Worm (Caenorhabditis elegans) whole organism, late embryonic: ENCODE measurements around the gene srh-236.

Experiments
- C08G9.2 ChIP-seq: sonication (generic microtip); optimal IDR thresholded peaks from 2 replicates; lab custom pipeline; 2016; ENCODE audit warnings: mild to moderate bottlenecking, missing genetic modification characterization, moderate library complexity, missing compliant biosample characterization
- Y22D7AL.16 ChIP-seq: sonication (generic microtip); optimal IDR thresholded peaks from 2 replicates; lab custom pipeline; 2016; ENCODE audit warnings: missing genetic modification characterization, missing compliant biosample characterization
- ama-1 ChIP-seq: fragments of 150-350 bp; optimal IDR thresholded peaks from 2 replicates; lab custom pipeline; 2014
- ceh-14 ChIP-seq: sonication (generic microtip); optimal IDR thresholded peaks from 2 replicates; lab custom pipeline; 2016; ENCODE audit warnings: missing genotype, missing genetic modification characterization, missing compliant biosample characterization
- ceh-2 ChIP-seq: sonication (generic microtip); optimal IDR thresholded peaks from 2 replicates; lab custom pipeline; 2016; ENCODE audit warnings: missing genotype, missing genetic modification characterization, missing compliant biosample characterization
- ceh-31 ChIP-seq: sonication (generic microtip); optimal IDR thresholded peaks from 2 replicates; lab custom pipeline; 2016; ENCODE audit warnings: missing genetic modification characterization, missing compliant biosample characterization
- ceh-45 ChIP-seq: fragments of 200-800 bp; sonication (Bioruptor generic); IDR thresholded peaks from 2 replicates; pipeline ENCODE4 v1.3.6; 2022; ENCODE audit warnings: missing genetic modification reagents, missing genetic modification characterization, missing compliant biosample characterization
- ceh-6 ChIP-seq: fragments of 200-800 bp; sonication (Bioruptor generic); optimal IDR thresholded peaks from 2 replicates; lab custom pipeline; 2018; ENCODE audit warnings: mild to moderate bottlenecking, missing genetic modification characterization, missing compliant biosample characterization
- dve-1 ChIP-seq: sonication (generic microtip); optimal IDR thresholded peaks from 2 replicates; lab custom pipeline; 2017; ENCODE audit warnings: antibody characterized with exemption, mild to moderate bottlenecking, missing genetic modification characterization, missing compliant biosample characterization
- elt-2 ChIP-seq: sonication (generic microtip); optimal IDR thresholded peaks from 2 replicates; lab custom pipeline; 2016; ENCODE audit warnings: missing genetic modification reagents, missing genetic modification characterization, missing compliant biosample characterization
- elt-4 ChIP-seq: sonication (generic microtip); optimal IDR thresholded peaks from 2 replicates; lab custom pipeline; 2016; ENCODE audit warnings: missing genetic modification characterization, missing compliant biosample characterization
- ets-4 ChIP-seq: sonication (generic microtip); optimal IDR thresholded peaks from 2 replicates; lab custom pipeline; 2016; ENCODE audit warnings: missing genetic modification characterization, missing compliant biosample characterization
- fax-1 ChIP-seq: sonication (generic microtip); optimal IDR thresholded peaks from 2 replicates; lab custom pipeline; 2016; ENCODE audit warnings: missing genotype, missing genetic modification characterization, missing compliant biosample characterization
- fkh-10 ChIP-seq: fragments of 150-350 bp; optimal IDR thresholded peaks from 2 replicates; lab custom pipeline; 2014; ENCODE audit warnings: missing biosample characterization, missing genetic modification reagents, missing genetic modification characterization
- gmeb-2 ChIP-seq: sonication (generic microtip); optimal IDR thresholded peaks from 2 replicates; lab custom pipeline; 2016; ENCODE audit warnings: missing genetic modification characterization, inconsistent platforms, missing compliant biosample characterization
- hlh-13 ChIP-seq: fragments of 200-800 bp; sonication (Bioruptor generic); optimal IDR thresholded peaks from 2 replicates; lab custom pipeline; 2018; ENCODE audit warnings: mild to moderate bottlenecking, missing genetic modification characterization, missing compliant biosample characterization
- hlh-30 ChIP-seq: sonication (generic microtip); optimal IDR thresholded peaks from 2 replicates; lab custom pipeline; 2017; ENCODE audit warnings: antibody characterized with exemption, missing genetic modification characterization, missing compliant biosample characterization; ENCODE audit not compliant: insufficient read depth
- hlh-6 ChIP-seq: sonication (generic microtip); optimal IDR thresholded peaks from 2 replicates; lab custom pipeline; 2016; ENCODE audit warnings: missing genotype, missing genetic modification characterization, missing compliant biosample characterization
- nfya-1 ChIP-seq: sonication (generic microtip); optimal IDR thresholded peaks from 2 replicates; lab custom pipeline; 2017; ENCODE audit warnings: missing genetic modification characterization, mild to moderate bottlenecking, missing compliant biosample characterization, antibody characterized with exemption, moderate library complexity
- nhr-11 ChIP-seq: fragments of 150-350 bp; optimal IDR thresholded peaks from 2 replicates; lab custom pipeline; 2014; ENCODE audit warnings: missing biosample characterization, missing genetic modification characterization
- nhr-232 ChIP-seq: sonication (generic microtip); optimal IDR thresholded peaks from 2 replicates; lab custom pipeline; 2016; ENCODE audit warnings: missing genetic modification characterization, missing compliant biosample characterization
- npax-4 ChIP-seq: sonication (generic microtip); optimal IDR thresholded peaks from 2 replicates; lab custom pipeline; 2016; ENCODE audit warnings: missing genetic modification characterization, missing compliant biosample characterization
- pag-3 ChIP-seq: sonication (generic microtip); optimal IDR thresholded peaks from 2 replicates; lab custom pipeline; 2016; ENCODE audit warnings: missing compliant biosample characterization, missing genetic modification characterization, borderline replicate concordance
- pax-1 ChIP-seq: fragments of 150-350 bp; optimal IDR thresholded peaks from 2 replicates; lab custom pipeline; 2014; ENCODE audit warnings: missing biosample characterization, missing genetic modification characterization
- pha-4 ChIP-seq: fragments of 150-350 bp; optimal IDR thresholded peaks from 2 replicates; lab custom pipeline; 2018; ENCODE audit warnings: missing biosample characterization, missing genetic modification reagents, missing genetic modification characterization
- pqm-1 ChIP-seq: sonication (generic microtip); optimal IDR thresholded peaks from 2 replicates; lab custom pipeline; 2016; ENCODE audit warnings: missing genetic modification characterization, missing compliant biosample characterization
- ref-2 ChIP-seq: sonication (generic microtip); optimal IDR thresholded peaks from 2 replicates; lab custom pipeline; 2016; ENCODE audit warnings: missing genetic modification characterization, missing compliant biosample characterization
- rnt-1 ChIP-seq: sonication (generic microtip); optimal IDR thresholded peaks from 2 replicates; lab custom pipeline; 2016; ENCODE audit warnings: missing genetic modification characterization, missing compliant biosample characterization
- sdc-2 ChIP-seq: sonication (generic microtip); optimal IDR thresholded peaks from 2 replicates; lab custom pipeline; 2016; ENCODE audit warnings: missing genotype, missing genetic modification characterization, missing compliant biosample characterization
- sox-2 ChIP-seq: fragments of 200-800 bp; sonication (Bioruptor generic); IDR thresholded peaks from 2 replicates; pipeline ENCODE4 v1.3.6; 2022; ENCODE audit warnings: missing genetic modification reagents, missing genetic modification characterization, missing compliant biosample characterization
- sox-4 ChIP-seq: sonication (generic microtip); optimal IDR thresholded peaks from 2 replicates; lab custom pipeline; 2017; ENCODE audit warnings: mild to moderate bottlenecking, missing genetic modification characterization, inconsistent platforms, missing compliant biosample characterization
- syd-9 ChIP-seq: sonication (generic microtip); optimal IDR thresholded peaks from 2 replicates; lab custom pipeline; 2016; ENCODE audit warnings: mild to moderate bottlenecking, missing genetic modification characterization, moderate library complexity, missing compliant biosample characterization
- tbx-7 ChIP-seq: sonication (generic microtip); optimal IDR thresholded peaks from 2 replicates; lab custom pipeline; 2016; ENCODE audit warnings: missing genotype, missing genetic modification characterization, missing compliant biosample characterization
- unc-3 ChIP-seq, 2 experiments: fragments of 200-800 bp in 1 of 2; sonication (Bioruptor generic) in 1 of 2; sonication (generic microtip) in 1 of 2; conservative IDR thresholded peaks in 1 of 2; optimal IDR thresholded peaks in 1 of 2; 2 replicates each; pipeline versions ENCODE4 v1.3.6 to Lab custom; 2016 to 2022; ENCODE audit warnings: missing compliant biosample characterization in 2 of 2, missing genetic modification characterization in 2 of 2, missing genetic modification reagents in 1 of 2
- unc-42 ChIP-seq: sonication (generic microtip); optimal IDR thresholded peaks from 2 replicates; lab custom pipeline; 2016; ENCODE audit warnings: missing genotype, missing genetic modification characterization, missing compliant biosample characterization
- unc-55 ChIP-seq: sonication (generic microtip); optimal IDR thresholded peaks from 2 replicates; lab custom pipeline; 2017; ENCODE audit warnings: missing biosample characterization, missing genetic modification reagents, missing genetic modification characterization
- unc-86 ChIP-seq: sonication (generic microtip); optimal IDR thresholded peaks from 2 replicates; lab custom pipeline; 2016; ENCODE audit warnings: missing genetic modification characterization, missing compliant biosample characterization
- zip-5 ChIP-seq: sonication (generic microtip); optimal IDR thresholded peaks from 2 replicates; lab custom pipeline; 2016; ENCODE audit warnings: missing genetic modification characterization, missing compliant biosample characterization

The srh-236 gene

ce11 chrV:17242552-17242951 lies 30.7 kb upstream of the srh-236 start, which contains the start of gene Y68A4B.3:
Gene Y68A4B.3 (minus strand): TSS chrV:17242652.
- TF ChIP-seq npax-4 (tag; lab: Kevin White, UChicago) (no peak), unc-42 (tag; lab: Kevin White, UChicago) (no peak), C08G9.2 (tag; lab: Kevin White, UChicago) (no peak), gmeb-2 (tag; lab: Kevin White, UChicago) (no peak), unc-3 (GFP tag; conservative IDR thresholded peaks at IDR 0.05; lab: Robert Waterston, UW) (no peak), unc-3 (tag; optimal IDR thresholded peaks at IDR 0.05; lab: Kevin White, UChicago) (no peak), pha-4 (no peak), rnt-1 (no peak), nfya-1 (tag; lab: Kevin White, UChicago) (no peak), dve-1 (tag; lab: Kevin White, UChicago) (no peak), fax-1 (tag; lab: Kevin White, UChicago) (no peak), pqm-1 (tag; lab: Kevin White, UChicago) (no peak), fkh-10 (GFP tag; lab: Kevin White, UChicago) (no peak)
- TF ChIP-seq, all 69 proteins: peak for 0

- TF ChIP-seq rnt-1 (no peak), elt-2 (peak; percentile 32)
- TF ChIP-seq, all 69 proteins: peak for 1
Measured at ce11 chrV:17241278-17241661, 29.4 kb upstream of the srh-236 start.

ce11 chrV:17240579-17241277 lies 28.9 kb upstream of the srh-236 start:
- no peak for TF ChIP-seq ceh-45 (GFP tag; lab: Robert Waterston, UW)
- no peak for TF ChIP-seq ceh-2 (tag; lab: Kevin White, UChicago)
- TF ChIP-seq hlh-30 (tag; lab: Kevin White, UChicago): no peak
- TF ChIP-seq elt-4 (tag; lab: Kevin White, UChicago): no peak
- TF ChIP-seq C08G9.2 (tag; lab: Kevin White, UChicago): no peak
- no peak for TF ChIP-seq ama-1 (lab: Kevin White, UChicago)
- TF ChIP-seq nhr-232 (tag; lab: Kevin White, UChicago): no peak
- no peak for TF ChIP-seq syd-9 (tag; lab: Kevin White, UChicago)
- TF ChIP-seq pax-1 (tag; lab: Kevin White, UChicago): no peak
- TF ChIP-seq unc-55: no peak
- TF ChIP-seq rnt-1: no peak
- TF ChIP-seq sdc-2 (tag; lab: Kevin White, UChicago): no peak
- TF ChIP-seq sox-2: no peak
- no peak for TF ChIP-seq zip-5 (tag; lab: Kevin White, UChicago)

DNA sequence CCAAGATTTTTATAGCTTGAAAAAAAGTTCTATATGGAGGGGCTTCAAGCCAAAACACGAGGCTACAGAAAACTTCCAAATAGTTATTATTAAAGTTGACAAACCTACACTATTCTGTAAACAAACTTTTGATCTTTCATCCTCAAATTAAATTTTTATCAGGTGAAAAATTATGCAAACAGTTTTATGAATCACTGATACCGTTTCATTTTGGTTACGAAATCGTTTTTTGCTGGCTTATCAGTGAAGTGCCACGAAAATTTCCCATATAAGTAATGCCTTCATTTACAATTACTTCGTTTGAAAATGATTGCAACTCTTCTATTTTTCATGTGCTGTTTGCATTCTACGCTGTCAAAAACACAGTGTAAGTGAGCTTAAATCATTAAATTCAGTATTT lies 27.0 kb upstream of the srh-236 start, which contains the start of gene T19C9.8:
Gene T19C9.8, plus strand, starts transcription at position 299 of the 400 bp plus-strand sequence.
- TF ChIP-seq nfya-1 (tag; lab: Kevin White, UChicago): no peak
- no peak for TF ChIP-seq elt-2
- no peak for TF ChIP-seq ceh-45 (GFP tag; lab: Robert Waterston, UW)
- no peak for TF ChIP-seq npax-4 (tag; lab: Kevin White, UChicago)
- TF ChIP-seq Y22D7AL.16 (tag; lab: Kevin White, UChicago): no peak
- no peak for TF ChIP-seq sox-4
- no peak for TF ChIP-seq ceh-31 (tag; lab: Kevin White, UChicago)
- no peak for TF ChIP-seq pag-3
- TF ChIP-seq ceh-6: no peak
- no peak for TF ChIP-seq unc-86
- TF ChIP-seq pax-1 (tag; lab: Kevin White, UChicago): no peak
- no peak for TF ChIP-seq hlh-6 (tag; lab: Kevin White, UChicago)
- no peak for TF ChIP-seq ets-4 (tag; lab: Kevin White, UChicago)
- TF ChIP-seq sdc-2 (tag; lab: Kevin White, UChicago): no peak
- no peak for TF ChIP-seq ceh-14
- TF ChIP-seq gmeb-2 (tag; lab: Kevin White, UChicago): no peak
- no peak for TF ChIP-seq hlh-13 (GFP tag; lab: Kevin White, UChicago)
- no peak for TF ChIP-seq tbx-7 (tag; lab: Kevin White, UChicago)
- TF ChIP-seq nhr-11: no peak
- TF ChIP-seq ref-2 (tag; lab: Kevin White, UChicago): no peak
